Fruit fly (Drosophila melanogaster) whole organism, wandering third instar larva: ENCODE data around the gene CG17027.

Source experiments
- Abd-B ChIP-seq: fragments of >200 bp; optimal IDR thresholded peaks from 2 replicates; lab custom pipeline; 2017; ENCODE audit warnings: missing biosample characterization, missing genetic modification characterization
- CG9705 ChIP-seq: fragments of 200-800 bp; sonication (Bioruptor generic); optimal IDR thresholded peaks from 2 replicates; lab custom pipeline; 2018; ENCODE audit warnings: missing biosample characterization, mild to moderate bottlenecking, missing genetic modification characterization
- CrebA ChIP-seq: fragments of 200-800 bp; sonication (Bioruptor generic); optimal IDR thresholded peaks from 2 replicates; lab custom pipeline; 2016; ENCODE audit warnings: missing biosample characterization, mild to moderate bottlenecking, missing genetic modification characterization, borderline replicate concordance
- Dif ChIP-seq: fragments of 200-275, 200-300 bp; sonication (Bioruptor generic); optimal IDR thresholded peaks from 2 replicates; lab custom pipeline; 2018; ENCODE audit warnings: missing biosample characterization, missing genetic modification characterization; ENCODE audit not compliant: partially characterized antibody
- HLH106 ChIP-seq: fragments of 200-800 bp; optimal IDR thresholded peaks from 3 replicates; lab custom pipeline; 2019; ENCODE audit warnings: missing biosample characterization, mild to moderate bottlenecking, missing genetic modification characterization, moderate library complexity
- Hnf4 ChIP-seq: fragments of 200-800 bp; sonication (Bioruptor generic); optimal IDR thresholded peaks from 2 replicates; lab custom pipeline; 2016; ENCODE audit warnings: missing biosample characterization, mild to moderate bottlenecking, missing genetic modification characterization
- Hr78 ChIP-seq: fragments of >200 bp; optimal IDR thresholded peaks from 2 replicates; lab custom pipeline; 2017; ENCODE audit warnings: missing biosample characterization, missing genetic modification characterization
- Hr83 ChIP-seq: fragments of 200-300 bp; sonication (Bioruptor generic); optimal IDR thresholded peaks from 2 replicates; lab custom pipeline; 2016; ENCODE audit warnings: missing biosample characterization, mild to moderate bottlenecking, missing genetic modification characterization, moderate library complexity; ENCODE audit not compliant: poor library complexity, severe bottlenecking
- Jra ChIP-seq: sonication (Bioruptor generic); optimal IDR thresholded peaks from 2 replicates; lab custom pipeline; 2016; ENCODE audit warnings: missing biosample characterization, missing genetic modification characterization
- Mio ChIP-seq: sonication (Bioruptor generic); optimal IDR thresholded peaks from 2 replicates; lab custom pipeline; 2016; ENCODE audit warnings: missing biosample characterization, missing genetic modification characterization
- Myc ChIP-seq: fragments of >200 bp; optimal IDR thresholded peaks from 2 replicates; lab custom pipeline; 2017
- N ChIP-seq: fragments of >200 bp; optimal IDR thresholded peaks from 2 replicates; lab custom pipeline; 2018; ENCODE audit warnings: missing biosample characterization, missing external identifiers, missing genetic modification characterization
- OdsH ChIP-seq: fragments of 200-800 bp; sonication (Bioruptor generic); optimal IDR thresholded peaks from 2 replicates; lab custom pipeline; 2016; ENCODE audit warnings: missing biosample characterization, mild to moderate bottlenecking, missing genetic modification characterization
- Rel ChIP-seq, 2 experiments: fragments of 200-800 bp; sonication (Bioruptor generic) in 1 of 2; optimal IDR thresholded peaks; 2 replicates in 1 of 2; 3 replicates in 1 of 2; lab custom pipeline; 2016 to 2019; ENCODE audit warnings: mild to moderate bottlenecking in 2 of 2, missing biosample characterization in 2 of 2, missing genetic modification characterization in 2 of 2, moderate library complexity in 1 of 2
- Sp1 ChIP-seq: fragments of 200-800 bp; sonication (Bioruptor generic); optimal IDR thresholded peaks from 3 replicates; lab custom pipeline; 2019; ENCODE audit warnings: missing biosample characterization, mild to moderate bottlenecking, missing genetic modification characterization, moderate library complexity
- Vsx2 ChIP-seq: fragments of 200-300, 225-300 bp; sonication (Bioruptor generic); optimal IDR thresholded peaks from 2 replicates; lab custom pipeline; 2018; ENCODE audit warnings: missing biosample characterization, missing genetic modification characterization; ENCODE audit not compliant: partially characterized antibody
- br ChIP-seq: fragments of 200-800 bp; sonication (Bioruptor generic); optimal IDR thresholded peaks from 2 replicates; lab custom pipeline; 2016; ENCODE audit warnings: missing biosample characterization, missing genetic modification characterization
- brk ChIP-seq: fragments of 200-800 bp; sonication (Bioruptor generic); optimal IDR thresholded peaks from 2 replicates; lab custom pipeline; 2016; ENCODE audit warnings: missing biosample characterization, mild to moderate bottlenecking, missing genetic modification characterization
- dl ChIP-seq, 2 experiments: fragments of 175-275, 200-275 bp in 1 of 2; fragments of 200-275 bp in 1 of 2; sonication (Bioruptor generic); optimal IDR thresholded peaks; lab custom pipeline; 2018; ENCODE audit warnings: mild to moderate bottlenecking in 2 of 2, missing biosample characterization in 2 of 2, missing genetic modification characterization in 2 of 2, moderate library complexity in 2 of 2; ENCODE audit not compliant: partially characterized antibody in 2 of 2, insufficient read depth in 1 of 2
- dmrt93B ChIP-seq: fragments of 200-800 bp; sonication (Bioruptor generic); optimal IDR thresholded peaks from 2 replicates; lab custom pipeline; 2018; ENCODE audit warnings: missing biosample characterization, mild to moderate bottlenecking, missing genetic modification characterization
- dsf ChIP-seq: sonication (Bioruptor generic); optimal IDR thresholded peaks from 2 replicates; lab custom pipeline; 2016; ENCODE audit warnings: missing biosample characterization, missing genetic modification characterization, borderline replicate concordance
- ey ChIP-seq: fragments of 200-800 bp; sonication (Bioruptor generic); optimal IDR thresholded peaks from 2 replicates; lab custom pipeline; 2016; ENCODE audit warnings: missing biosample characterization, missing genetic modification characterization
- foxo ChIP-seq, 2 experiments: fragments of 200-800 bp; sonication (Bioruptor generic); optimal IDR thresholded peaks; 2 replicates in 1 of 2; 3 replicates in 1 of 2; lab custom pipeline; 2016 to 2017; ENCODE audit warnings: missing biosample characterization in 2 of 2, missing genetic modification characterization in 2 of 2
- fru ChIP-seq: fragments of 200-800 bp; sonication (Bioruptor generic); optimal IDR thresholded peaks from 3 replicates; lab custom pipeline; 2016; ENCODE audit warnings: missing biosample characterization, mild to moderate bottlenecking, missing genetic modification characterization
- h ChIP-seq: fragments of 200-800 bp; sonication (Bioruptor generic); optimal IDR thresholded peaks from 3 replicates; lab custom pipeline; 2016; ENCODE audit warnings: missing biosample characterization, mild to moderate bottlenecking, missing genetic modification characterization
- jim ChIP-seq: fragments of 175-275, 200-325 bp; sonication (Bioruptor generic); optimal IDR thresholded peaks from 2 replicates; lab custom pipeline; 2016; ENCODE audit warnings: missing biosample characterization, mild to moderate bottlenecking, missing genetic modification characterization
- pan ChIP-seq: fragments of >200 bp; optimal IDR thresholded peaks from 2 replicates; lab custom pipeline; 2017
- psq ChIP-seq: fragments of 200-800 bp; sonication (Bioruptor generic); optimal IDR thresholded peaks from 3 replicates; lab custom pipeline; 2017; ENCODE audit warnings: missing biosample characterization, mild to moderate bottlenecking, missing genetic modification characterization, moderate library complexity
- rgr ChIP-seq: fragments of 200-800 bp; sonication (Bioruptor generic); optimal IDR thresholded peaks from 3 replicates; lab custom pipeline; 2016; ENCODE audit warnings: missing biosample characterization, mild to moderate bottlenecking, missing genetic modification characterization
- sage ChIP-seq: fragments of 200-800 bp; sonication (Bioruptor generic); optimal IDR thresholded peaks from 2 replicates; lab custom pipeline; 2016; ENCODE audit warnings: missing biosample characterization, mild to moderate bottlenecking, missing genetic modification characterization
- sv ChIP-seq: fragments of 200-800 bp; sonication (Bioruptor generic); optimal IDR thresholded peaks from 3 replicates; lab custom pipeline; 2016; ENCODE audit warnings: missing biosample characterization, missing genetic modification characterization
- tai ChIP-seq: sonication (Bioruptor generic); optimal IDR thresholded peaks from 2 replicates; lab custom pipeline; 2016; ENCODE audit warnings: missing biosample characterization, missing genetic modification characterization
- usp ChIP-seq: fragments of >200 bp; optimal IDR thresholded peaks from 2 replicates; lab custom pipeline; 2017; ENCODE audit warnings: missing biosample characterization, missing genetic modification characterization

Gene CG17027

dm6 chr3L:15976758-15977157, 3.1 kb upstream of the CG17027 start, which contains the start of gene CG17029:
TSS of gene CG17029 (plus strand) at chr3L:15976870.
- no peak for TF ChIP-seq sv
- TF ChIP-seq Hr83 (GFP tag; lab: Kevin White, UChicago), result no peak
- TF ChIP-seq Vsx2, result no peak
- no peak for TF ChIP-seq pan
- TF ChIP-seq Jra (GFP tag; lab: Kevin White, UChicago), result no peak
- TF ChIP-seq rgr (GFP tag; lab: Kevin White, UChicago), result no peak
- no peak for TF ChIP-seq jim (GFP tag; lab: Kevin White, UChicago)
- no peak for TF ChIP-seq ey (GFP tag; lab: Kevin White, UChicago)
- no peak for TF ChIP-seq dsf
- TF ChIP-seq Hr78 (GFP tag; lab: Kevin White, UChicago), result no peak
- TF ChIP-seq, all 38 proteins: peak for 0

DNA sequence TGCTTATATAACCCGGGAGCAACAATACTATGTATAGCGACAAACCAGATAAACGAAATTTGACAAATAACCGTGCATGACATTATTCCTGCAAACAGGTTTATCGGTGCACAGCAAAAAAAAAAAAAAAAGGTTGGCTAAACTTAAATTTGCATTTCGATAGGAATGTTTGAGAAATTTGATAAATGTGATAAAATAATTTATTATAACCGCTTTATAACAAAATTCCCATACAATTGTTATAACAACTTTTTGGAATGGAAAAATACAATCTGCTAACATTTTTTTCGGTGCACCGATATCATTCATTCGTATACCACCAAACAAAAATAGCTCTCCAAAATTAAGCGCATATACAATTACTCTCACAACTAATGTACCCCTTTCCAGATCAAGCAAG, 2.3 kb upstream of the CG17027 start:
- TF ChIP-seq brk (GFP tag; lab: Kevin White, UChicago), result no peak
- TF ChIP-seq Rel (GFP tag; optimal IDR thresholded peaks at IDR 0.05; lab: Kevin White, UChicago), result no peak
- peak; percentile 36 for TF ChIP-seq Rel (tag; optimal IDR thresholded peaks at IDR 0.05; lab: Kevin White, UChicago)
- TF ChIP-seq psq (GFP tag; lab: Kevin White, UChicago), result peak; percentile 63
- TF ChIP-seq jim (GFP tag; lab: Kevin White, UChicago), result no peak
- TF ChIP-seq foxo (GFP tag; optimal IDR thresholded peaks at IDR 0.05; lab: Kevin White, UChicago), result peak; percentile 15 to 86
- TF ChIP-seq rgr (GFP tag; lab: Kevin White, UChicago), result peak; percentile 88
- no peak for TF ChIP-seq pan
- TF ChIP-seq N, result no peak
- TF ChIP-seq Hr83 (GFP tag; lab: Kevin White, UChicago), result no peak
- no peak for TF ChIP-seq dmrt93B
- no peak for TF ChIP-seq Hr78 (GFP tag; lab: Kevin White, UChicago)
- no peak for TF ChIP-seq Hnf4
- TF ChIP-seq sage (GFP tag; lab: Kevin White, UChicago), result no peak
- no peak for TF ChIP-seq Dif (GFP tag; lab: Kevin White, UChicago)
- peak; percentile 93 for TF ChIP-seq h
- TF ChIP-seq Jra (GFP tag; lab: Kevin White, UChicago), result no peak
- TF ChIP-seq fru (GFP tag; lab: Kevin White, UChicago), result peak; percentile 79
- TF ChIP-seq br (GFP tag; lab: Kevin White, UChicago), result peak; percentile 69
- TF ChIP-seq dsf, result no peak
- no peak for TF ChIP-seq Abd-B (GFP tag; lab: Kevin White, UChicago)
- TF ChIP-seq ey (GFP tag; lab: Kevin White, UChicago), result peak; percentile 85
- TF ChIP-seq OdsH, result peak; percentile 87
- TF ChIP-seq usp (GFP tag; lab: Kevin White, UChicago), result no peak
- TF ChIP-seq HLH106, result peak; percentile 80
- no peak for TF ChIP-seq Myc
- no peak for TF ChIP-seq CG9705 (GFP tag; lab: Kevin White, UChicago)
- TF ChIP-seq Sp1, result peak; percentile 70
- TF ChIP-seq dl (GFP tag; optimal IDR thresholded peaks at IDR 0.05; lab: Kevin White, UChicago; ENCODE audit: insufficient read depth in 1 of 2, partially characterized antibody in 2 of 2), result no peak
- TF ChIP-seq, all 38 proteins: peak for 11

DNA sequence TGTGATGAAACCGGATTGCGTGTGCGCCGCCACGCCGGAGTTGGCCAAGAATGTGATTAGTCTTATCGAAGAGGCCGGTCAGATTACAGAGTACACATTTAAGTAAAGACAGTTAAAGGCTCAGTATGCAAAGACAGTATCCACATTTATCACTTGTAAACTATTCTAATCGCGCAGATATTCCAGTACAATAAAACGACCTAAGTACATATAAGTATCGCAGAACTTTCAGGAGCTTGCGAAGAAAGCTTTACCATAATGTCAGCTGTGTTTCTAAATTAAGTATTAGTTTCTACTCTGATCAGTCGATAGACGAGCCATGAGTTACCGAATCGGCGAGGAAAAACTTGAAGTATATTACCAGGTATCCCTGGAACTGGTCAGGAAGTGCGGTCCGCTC, 1.7 kb upstream of the CG17027 start, which contains the start of gene CG17028:
Gene CG17028, plus strand, starts transcription at position 301 of the 400 bp plus-strand sequence.
- no peak for TF ChIP-seq jim (GFP tag; lab: Kevin White, UChicago)
- no peak for TF ChIP-seq CrebA
- no peak for TF ChIP-seq pan
- TF ChIP-seq tai (GFP tag; lab: Kevin White, UChicago), result no peak

DNA sequence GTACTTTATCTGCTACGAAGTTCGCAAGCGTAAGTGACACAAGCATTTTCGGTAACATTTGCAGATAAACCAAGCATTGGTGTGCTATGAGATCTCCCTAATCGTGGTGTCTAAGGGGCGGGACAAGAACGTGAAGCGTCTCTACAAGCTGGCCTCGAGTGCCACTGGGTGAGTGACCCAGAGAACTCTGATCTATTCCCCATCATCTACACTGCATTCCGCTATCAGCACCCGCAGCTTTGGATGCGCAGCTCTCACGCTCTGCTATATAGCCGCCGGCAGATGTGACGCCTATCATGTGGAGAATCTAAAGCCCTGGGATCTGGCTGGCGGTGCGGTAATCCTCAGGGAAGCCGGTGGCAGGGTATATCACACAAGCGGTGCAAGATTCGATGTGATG, 660 bp upstream of the CG17027 start:
- no peak for TF ChIP-seq Hr78 (GFP tag; lab: Kevin White, UChicago)
- TF ChIP-seq sv, result no peak
- no peak for TF ChIP-seq Rel (GFP tag; optimal IDR thresholded peaks at IDR 0.05; lab: Kevin White, UChicago)
- peak; percentile 26 for TF ChIP-seq Rel (tag; optimal IDR thresholded peaks at IDR 0.05; lab: Kevin White, UChicago)
- no peak for TF ChIP-seq usp (GFP tag; lab: Kevin White, UChicago)
- TF ChIP-seq dmrt93B, result no peak
- TF ChIP-seq Hr83 (GFP tag; lab: Kevin White, UChicago), result peak; percentile 9
- TF ChIP-seq Mio, result no peak
- no peak for TF ChIP-seq fru (GFP tag; lab: Kevin White, UChicago)
- TF ChIP-seq foxo (GFP tag; optimal IDR thresholded peaks at IDR 0.05; lab: Kevin White, UChicago), result no peak
- TF ChIP-seq dsf, result no peak
- TF ChIP-seq HLH106, result no peak
